Worm (Caenorhabditis elegans): ENCODE measurements around the gene ZK470.2.

Gene ZK470.2

DNA sequence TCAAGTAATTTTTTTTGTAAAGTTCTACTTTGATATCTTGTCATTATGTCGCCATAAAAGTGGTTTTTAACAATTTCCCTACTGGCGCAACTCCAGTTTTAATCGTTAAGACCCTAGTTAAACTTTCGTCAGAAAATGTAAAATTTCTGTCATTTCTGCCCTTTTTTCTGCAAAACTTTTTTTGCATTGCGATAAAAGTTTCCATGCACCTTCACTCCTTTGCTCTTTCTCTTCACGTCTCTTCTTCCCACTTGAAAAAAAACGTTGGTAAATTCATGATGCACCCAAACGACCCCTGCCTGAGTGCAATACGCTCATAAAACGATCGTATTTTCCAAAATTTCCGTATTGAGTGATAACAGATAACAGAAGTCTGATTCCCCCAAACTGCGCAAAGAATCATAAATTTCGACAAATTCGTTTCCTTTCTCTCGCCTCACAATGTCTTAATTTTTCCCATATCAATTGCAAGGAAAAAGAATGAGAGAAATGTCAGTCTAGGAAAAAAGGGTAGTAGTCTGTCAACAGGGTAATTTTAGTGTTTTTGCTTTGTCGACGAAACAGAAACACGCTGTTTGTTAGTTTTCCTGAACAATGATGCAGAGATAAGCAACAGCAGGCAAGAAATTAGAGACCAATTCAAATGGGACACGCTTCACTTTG lies 5.9 kb downstream of the ZK470.2 start:
- TF ChIP-seq nhr-28 (tag; optimal IDR thresholded peaks at IDR 0.05) (no peak), lin-32 (GFP tag; optimal IDR thresholded peaks at IDR 0.05) (no peak), unc-120 (tag; optimal IDR thresholded peaks at IDR 0.05; ENCODE audit: poor library complexity, severe bottlenecking) (no peak), flh-1 (GFP tag; optimal IDR thresholded peaks at IDR 0.05) (no peak), mls-2 (tag; optimal IDR thresholded peaks at IDR 0.05) (no peak), nhr-76 (tag; optimal IDR thresholded peaks at IDR 0.05) (no peak), nhr-2 (tag; optimal IDR thresholded peaks at IDR 0.05) (no peak), ceh-39 (tag; optimal IDR thresholded peaks at IDR 0.05) (no peak), sptf-1 (tag; optimal IDR thresholded peaks at IDR 0.05) (no peak)

DNA sequence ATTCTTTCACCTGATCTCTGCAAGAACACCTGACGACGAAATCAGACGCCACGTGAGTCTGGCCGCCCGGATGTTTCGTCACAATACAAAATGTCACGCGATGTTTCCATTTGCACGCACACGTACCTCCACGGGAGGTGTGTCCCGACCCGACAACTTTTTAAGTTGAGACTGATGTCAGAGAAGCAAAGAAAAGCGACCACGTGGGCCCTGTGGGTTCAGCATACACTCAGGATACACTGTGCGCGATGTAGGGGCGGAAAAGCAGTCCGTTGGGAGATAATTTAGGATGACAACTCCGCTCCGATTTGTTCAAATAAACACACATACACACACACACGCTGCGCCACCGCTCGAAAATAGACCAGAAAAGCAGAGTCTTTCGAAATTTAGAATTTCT lies 7.2 kb downstream of the ZK470.2 start:
- TF ChIP-seq mls-2 (tag; optimal IDR thresholded peaks at IDR 0.05) (no peak), nhr-12 (tag; optimal IDR thresholded peaks at IDR 0.05) (no peak), hlh-1 (tag; optimal IDR thresholded peaks at IDR 0.05) (no peak), lsy-2 (tag; optimal IDR thresholded peaks at IDR 0.05) (no peak), pha-4 (tag; optimal IDR thresholded peaks at IDR 0.05) (peak; percentile 55)

DNA sequence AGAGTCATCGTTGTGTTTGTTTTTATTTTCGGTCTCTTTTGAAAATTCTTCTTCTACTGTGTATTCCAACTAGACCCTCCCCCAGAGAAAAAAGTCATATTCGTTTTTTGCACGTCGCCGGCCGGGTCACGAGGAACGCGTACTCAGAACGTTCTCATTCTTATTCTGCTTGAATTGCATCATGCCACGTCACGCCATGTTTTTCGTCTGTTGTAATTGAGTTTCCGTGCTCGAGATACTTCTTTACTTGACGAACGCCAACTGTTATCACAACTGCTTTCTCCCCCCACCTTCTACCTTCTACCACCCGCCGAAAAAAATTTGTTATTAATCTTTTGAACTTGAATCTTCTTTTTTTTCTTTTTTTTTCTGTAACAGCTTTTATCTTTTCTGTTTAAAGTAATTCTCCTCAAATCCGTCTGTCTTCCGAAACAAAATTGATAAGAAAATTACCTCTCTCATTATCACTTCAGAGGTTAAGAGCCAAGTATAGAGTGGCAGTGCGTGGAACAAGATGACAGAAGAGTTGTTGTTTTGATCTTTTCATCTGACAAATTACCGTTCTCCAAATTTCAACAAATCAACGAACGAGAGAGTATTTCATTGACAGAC lies 7.8 kb downstream of the ZK470.2 start:
- TF ChIP-seq hlh-1 (tag; optimal IDR thresholded peaks at IDR 0.05) (peak; percentile 91), ceh-39 (tag; optimal IDR thresholded peaks at IDR 0.05) (no peak)

DNA sequence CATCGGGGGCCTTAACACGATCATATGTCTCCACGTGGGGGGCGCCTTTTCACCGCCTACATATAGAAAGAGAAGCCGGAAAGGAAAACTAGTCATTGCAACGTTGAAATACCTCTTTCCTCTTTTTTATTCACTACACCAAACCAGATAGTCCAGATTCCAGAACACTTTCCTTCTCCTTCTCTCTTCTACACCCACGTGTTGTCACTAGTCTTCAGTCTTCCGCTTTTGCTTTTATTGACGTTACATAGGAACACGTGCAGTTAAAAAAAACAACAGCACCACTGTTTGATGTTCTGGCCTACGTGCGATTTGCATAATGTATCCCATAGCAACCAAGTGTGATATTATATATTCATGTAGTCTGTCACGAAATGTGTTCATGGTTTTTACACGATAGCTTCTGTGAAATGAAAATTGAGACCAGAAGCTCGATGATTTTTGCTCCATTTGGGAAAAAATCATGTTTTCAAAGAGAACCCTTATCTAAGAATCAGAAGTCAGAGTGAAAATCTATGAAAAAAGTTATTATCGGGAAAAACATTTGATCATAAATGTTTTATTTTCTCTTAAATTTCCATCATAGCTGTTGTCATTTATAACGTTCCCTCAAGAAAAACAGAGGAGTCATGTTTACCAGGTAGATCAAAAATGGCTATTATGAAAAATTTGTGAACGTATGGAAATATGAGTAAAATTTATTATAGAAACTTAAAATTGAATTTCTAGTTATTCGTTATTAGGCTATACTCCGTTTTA lies 8.5 kb downstream of the ZK470.2 start:
- TF ChIP-seq lsy-2 (tag; optimal IDR thresholded peaks at IDR 0.05) (no peak), ces-1 (GFP tag; optimal IDR thresholded peaks at IDR 0.05) (no peak), tbx-8 (GFP tag; optimal IDR thresholded peaks at IDR 0.05) (no peak), lin-13 (tag; optimal IDR thresholded peaks at IDR 0.05) (no peak), nhr-12 (tag; optimal IDR thresholded peaks at IDR 0.05) (no peak), ceh-39 (tag; optimal IDR thresholded peaks at IDR 0.05) (no peak), drap-1 (GFP tag; optimal IDR thresholded peaks at IDR 0.05) (no peak)

DNA sequence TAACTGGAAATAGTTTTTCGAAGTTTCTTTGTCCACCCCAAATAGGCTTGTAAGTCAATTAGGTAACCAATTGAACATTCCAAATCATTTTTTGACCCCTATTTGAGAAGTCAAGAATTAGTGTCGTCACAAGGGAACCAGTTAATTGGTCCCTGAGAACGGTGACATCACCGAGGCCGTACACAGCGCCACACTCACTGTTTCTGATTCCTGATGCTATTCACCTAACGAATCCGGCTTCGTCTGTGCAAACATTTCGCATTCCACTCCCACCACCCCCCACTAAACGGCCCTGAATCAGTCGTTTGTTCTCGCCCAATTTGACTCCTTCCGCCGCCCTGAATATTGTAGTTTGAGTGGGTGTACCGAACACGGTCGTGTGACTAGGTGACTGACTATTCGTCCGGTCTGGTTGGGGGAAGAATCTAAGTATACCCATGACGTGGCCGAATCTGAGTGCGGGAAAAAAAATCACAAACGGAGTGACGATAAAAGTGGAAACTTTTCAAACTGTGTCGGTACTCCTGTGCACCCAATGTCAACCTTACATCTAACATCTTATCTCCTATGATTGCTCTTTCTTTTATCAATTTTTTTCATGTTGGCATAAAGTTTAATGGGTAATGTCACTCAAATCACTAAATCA lies 9.3 kb downstream of the ZK470.2 start:
- TF ChIP-seq nhr-12 (tag; optimal IDR thresholded peaks at IDR 0.05): no peak
- TF ChIP-seq mep-1 (tag; optimal IDR thresholded peaks at IDR 0.05): no peak
- TF ChIP-seq sem-2 (GFP tag; optimal IDR thresholded peaks at IDR 0.05): no peak
- TF ChIP-seq nhr-28 (tag; optimal IDR thresholded peaks at IDR 0.05): no peak
- no peak for TF ChIP-seq hlh-1 (tag; optimal IDR thresholded peaks at IDR 0.05)
- TF ChIP-seq M03D4.4 (tag; optimal IDR thresholded peaks at IDR 0.05): no peak
- TF ChIP-seq blmp-1 (tag; optimal IDR thresholded peaks at IDR 0.05): no peak
- no peak for TF ChIP-seq nhr-2 (tag; optimal IDR thresholded peaks at IDR 0.05)
- TF ChIP-seq elt-3 (tag; optimal IDR thresholded peaks at IDR 0.05): no peak
- no peak for TF ChIP-seq tbx-8 (GFP tag; optimal IDR thresholded peaks at IDR 0.05)
- TF ChIP-seq lin-32 (GFP tag; optimal IDR thresholded peaks at IDR 0.05): no peak
- no peak for TF ChIP-seq pha-4 (tag; optimal IDR thresholded peaks at IDR 0.05)
- no peak for TF ChIP-seq lsy-2 (tag; optimal IDR thresholded peaks at IDR 0.05)
- no peak for TF ChIP-seq snpc-4 (tag; optimal IDR thresholded peaks at IDR 0.05)
- TF ChIP-seq nhr-237 (tag; optimal IDR thresholded peaks at IDR 0.05): no peak
- no peak for TF ChIP-seq ham-2 (GFP tag; optimal IDR thresholded peaks at IDR 0.05)
- no peak for TF ChIP-seq unc-120 (tag; optimal IDR thresholded peaks at IDR 0.05; ENCODE audit: poor library complexity, severe bottlenecking)

DNA sequence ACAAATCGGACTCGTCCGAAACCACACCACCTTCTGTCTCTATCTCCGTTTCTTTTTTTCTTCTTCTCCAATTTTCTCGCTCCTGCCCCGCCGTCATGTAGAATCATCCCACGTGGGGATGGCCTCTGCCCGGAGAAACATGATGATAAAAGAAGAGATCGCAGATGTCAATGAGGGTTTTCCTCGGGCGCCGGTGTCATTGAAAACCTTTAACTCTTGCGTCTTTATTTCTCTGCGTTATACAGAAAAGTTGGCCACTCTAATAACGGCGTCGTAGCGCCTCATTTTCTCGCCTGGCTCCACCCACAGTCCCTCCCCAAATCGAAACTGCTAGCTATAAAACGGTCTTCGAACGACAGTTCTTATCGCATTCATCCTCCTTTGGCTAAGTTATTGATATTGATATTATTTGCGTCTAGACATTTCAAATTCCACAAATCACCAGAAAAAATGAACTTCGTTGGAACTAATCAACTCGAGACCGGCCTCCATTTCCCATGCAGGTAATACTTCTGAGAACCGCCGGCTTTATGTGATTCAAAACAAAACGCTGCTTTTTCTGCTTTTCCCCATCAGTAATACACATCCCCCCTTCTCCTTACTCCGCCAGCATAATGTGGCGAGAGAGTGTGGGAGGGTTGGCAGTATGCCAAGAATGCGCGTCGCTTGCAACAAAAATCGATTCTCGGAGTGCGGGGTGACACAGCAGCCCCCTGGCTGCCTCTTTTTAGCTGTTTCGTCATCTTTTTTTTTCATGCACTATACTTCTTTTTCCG lies 10.3 kb downstream of the ZK470.2 start:
- TF ChIP-seq unc-120 (tag; optimal IDR thresholded peaks at IDR 0.05; ENCODE audit: poor library complexity, severe bottlenecking): peak; percentile 17
- peak; percentile 46 for TF ChIP-seq mls-2 (tag; optimal IDR thresholded peaks at IDR 0.05)
- TF ChIP-seq ham-2 (GFP tag; optimal IDR thresholded peaks at IDR 0.05): peak; percentile 2
- TF ChIP-seq elt-1 (tag; optimal IDR thresholded peaks at IDR 0.05; ENCODE audit: borderline replicate concordance, insufficient read depth): no peak
- TF ChIP-seq ceh-83 (GFP tag; optimal IDR thresholded peaks at IDR 0.05): peak; percentile 46
- peak; percentile 1 for TF ChIP-seq mep-1 (tag; optimal IDR thresholded peaks at IDR 0.05)
- TF ChIP-seq hlh-1 (tag; optimal IDR thresholded peaks at IDR 0.05): peak; percentile 24
- no peak for TF ChIP-seq lin-13 (tag; optimal IDR thresholded peaks at IDR 0.05)
- TF ChIP-seq ces-1 (GFP tag; optimal IDR thresholded peaks at IDR 0.05): peak; percentile 59
- peak; percentile 58 for TF ChIP-seq sptf-1 (tag; optimal IDR thresholded peaks at IDR 0.05)
- TF ChIP-seq nhr-28 (tag; optimal IDR thresholded peaks at IDR 0.05): no peak
- peak; percentile 20 for TF ChIP-seq cnd-1 (tag; optimal IDR thresholded peaks at IDR 0.05)
- peak; percentile 40 for TF ChIP-seq ceh-39 (tag; optimal IDR thresholded peaks at IDR 0.05)
